Worm (Caenorhabditis elegans) whole organism, young adult: ENCODE data around the gene H20J04.6.

Experiments used
- B0261.1 ChIP-seq: sonication (generic microtip); optimal IDR thresholded peaks from 2 replicates; lab custom pipeline; 2016; ENCODE audit warnings: mild to moderate bottlenecking, missing genetic modification characterization, moderate library complexity, missing compliant biosample characterization
- B0336.3 ChIP-seq: fragments of 200-800 bp; sonication (Bioruptor generic); IDR thresholded peaks from 2 replicates; pipeline ENCODE4 v1.3.6; 2022; ENCODE audit warnings: missing genetic modification characterization, missing compliant biosample characterization
- F49E8.2 ChIP-seq: sonication (generic microtip); optimal IDR thresholded peaks from 3 replicates; lab custom pipeline; 2017; ENCODE audit warnings: missing genetic modification characterization, mild to moderate bottlenecking, missing compliant biosample characterization, antibody characterized with exemption, moderate library complexity; ENCODE audit not compliant: insufficient read depth
- F57A8.1 ChIP-seq: fragments of 200-800 bp; sonication (Bioruptor generic); optimal IDR thresholded peaks from 2 replicates; lab custom pipeline; 2018; ENCODE audit warnings: mild to moderate bottlenecking, missing genetic modification characterization, moderate library complexity, missing compliant biosample characterization
- F57C9.4 ChIP-seq: sonication (generic microtip); optimal IDR thresholded peaks from 2 replicates; lab custom pipeline; 2017; ENCODE audit warnings: mild to moderate bottlenecking, missing genetic modification characterization, missing compliant biosample characterization
- K12H6.12 ChIP-seq: fragments of 200-800 bp; sonication (Bioruptor generic); optimal IDR thresholded peaks from 2 replicates; lab custom pipeline; 2018; ENCODE audit warnings: mild to moderate bottlenecking, missing genetic modification characterization, missing compliant biosample characterization
- T26A5.8 ChIP-seq: sonication (generic microtip); optimal IDR thresholded peaks from 2 replicates; lab custom pipeline; 2016; ENCODE audit warnings: missing genetic modification characterization, missing compliant biosample characterization
- Y53F4B.3 ChIP-seq: fragments of 200-800 bp; sonication (Bioruptor generic); IDR thresholded peaks from 2 replicates; pipeline ENCODE4 v1.3.6; 2022; ENCODE audit warnings: missing genetic modification reagents, missing genetic modification characterization, missing compliant biosample characterization
- Y79H2A.3 ChIP-seq: fragments of 200-800 bp; sonication (Bioruptor generic); conservative IDR thresholded peaks from 2 replicates; pipeline ENCODE4 v1.3.6; 2022; ENCODE audit warnings: missing genetic modification reagents, missing genetic modification characterization, missing compliant biosample characterization
- ama-1 ChIP-seq, 3 experiments: fragments of 150-350 bp in 1 of 3; sonication (generic microtip) in 2 of 3; optimal IDR thresholded peaks; 2 replicates each; lab custom pipeline; 2014 to 2018; ENCODE audit warnings: missing biosample characterization in 2 of 3, missing genetic modification characterization in 2 of 3, missing genetic modification reagents in 2 of 3
- atf-7 ChIP-seq: sonication (generic microtip); optimal IDR thresholded peaks from 2 replicates; lab custom pipeline; 2017; ENCODE audit warnings: mild to moderate bottlenecking, missing genetic modification characterization, missing compliant biosample characterization
- athp-1 ChIP-seq: sonication (generic microtip); optimal IDR thresholded peaks from 2 replicates; lab custom pipeline; 2017; ENCODE audit warnings: mild to moderate bottlenecking, missing genetic modification characterization, missing compliant biosample characterization
- attf-6 ChIP-seq: fragments of 200-800 bp; sonication (Bioruptor generic); IDR thresholded peaks from 2 replicates; pipeline ENCODE4 v1.3.6; 2022; ENCODE audit warnings: missing genetic modification reagents, missing genetic modification characterization, missing compliant biosample characterization
- cebp-2 ChIP-seq: fragments of 200-800 bp; sonication (Bioruptor generic); IDR thresholded peaks from 2 replicates; pipeline ENCODE4 v1.3.6; 2022; ENCODE audit warnings: missing genetic modification characterization, missing compliant biosample characterization
- ceh-100 ChIP-seq: fragments of 200-800 bp; sonication (Bioruptor generic); IDR thresholded peaks from 2 replicates; pipeline ENCODE4 v1.3.6; 2022; ENCODE audit warnings: missing genetic modification reagents, missing genetic modification characterization, missing compliant biosample characterization
- ceh-27 ChIP-seq: fragments of 200-800 bp; sonication (Bioruptor generic); optimal IDR thresholded peaks from 2 replicates; lab custom pipeline; 2018; ENCODE audit warnings: mild to moderate bottlenecking, missing genetic modification characterization, moderate library complexity, missing compliant biosample characterization
- ceh-40 ChIP-seq: fragments of 200-800 bp; sonication (Bioruptor generic); IDR thresholded peaks from 2 replicates; pipeline ENCODE4 v1.3.6; 2022; ENCODE audit warnings: missing genetic modification characterization, missing compliant biosample characterization
- ceh-58 ChIP-seq: fragments of 200-800 bp; sonication (Bioruptor generic); IDR thresholded peaks from 2 replicates; pipeline ENCODE4 v1.3.6; 2022; ENCODE audit warnings: missing genetic modification characterization, missing compliant biosample characterization
- dpl-1 ChIP-seq: fragments of 150-350 bp; optimal IDR thresholded peaks from 2 replicates; lab custom pipeline; 2014; ENCODE audit warnings: missing biosample characterization, missing genetic modification reagents, missing genetic modification characterization
- efl-1 ChIP-seq: fragments of 150-350 bp; optimal IDR thresholded peaks from 2 replicates; lab custom pipeline; 2014; ENCODE audit warnings: missing biosample characterization, missing genetic modification reagents, missing genetic modification characterization
- egl-44 ChIP-seq: fragments of 200-800 bp; sonication (Bioruptor generic); IDR thresholded peaks from 2 replicates; pipeline ENCODE4 v1.3.6; 2022; ENCODE audit warnings: missing genetic modification reagents, missing genetic modification characterization, missing compliant biosample characterization
- ets-4 ChIP-seq: fragments of 200-800 bp; sonication (Bioruptor generic); optimal IDR thresholded peaks from 2 replicates; lab custom pipeline; 2018; ENCODE audit warnings: mild to moderate bottlenecking, missing genetic modification characterization, missing compliant biosample characterization
- gei-17 ChIP-seq: fragments of 200-800 bp; sonication (Bioruptor generic); optimal IDR thresholded peaks from 2 replicates; lab custom pipeline; 2018; ENCODE audit warnings: mild to moderate bottlenecking, missing genetic modification characterization, missing compliant biosample characterization
- him-1 ChIP-seq: sonication (generic microtip); optimal IDR thresholded peaks from 2 replicates; lab custom pipeline; 2016; ENCODE audit warnings: missing genotype, missing genetic modification reagents, missing genetic modification characterization, missing compliant biosample characterization
- hlh-12 ChIP-seq: sonication (generic microtip); optimal IDR thresholded peaks from 2 replicates; lab custom pipeline; 2016; ENCODE audit warnings: missing genetic modification characterization, missing compliant biosample characterization
- hsf-1 ChIP-seq: fragments of 200-800 bp; sonication (Bioruptor generic); IDR thresholded peaks from 2 replicates; pipeline ENCODE4 v1.3.6; 2022; ENCODE audit warnings: missing genetic modification reagents, missing genetic modification characterization, missing compliant biosample characterization
- let-607 ChIP-seq, 2 experiments: fragments of 200-800 bp in 1 of 2; sonication (Bioruptor generic) in 1 of 2; sonication (generic microtip) in 1 of 2; optimal IDR thresholded peaks; 2 replicates each; lab custom pipeline; 2016 to 2018; ENCODE audit warnings: mild to moderate bottlenecking in 2 of 2, missing compliant biosample characterization in 2 of 2, missing genetic modification characterization in 2 of 2, moderate library complexity in 2 of 2, missing genotype in 1 of 2
- lin-40 ChIP-seq: sonication (generic microtip); optimal IDR thresholded peaks from 2 replicates; lab custom pipeline; 2016; ENCODE audit warnings: missing genetic modification characterization, mild to moderate bottlenecking, missing compliant biosample characterization, missing genotype, missing genetic modification reagents
- lir-1 ChIP-seq: fragments of 200-800 bp; sonication (Bioruptor generic); conservative IDR thresholded peaks from 2 replicates; pipeline ENCODE4 v1.3.6; 2022; ENCODE audit warnings: missing genetic modification reagents, missing genetic modification characterization, missing compliant biosample characterization
- madf-10 ChIP-seq: sonication (generic microtip); optimal IDR thresholded peaks from 2 replicates; lab custom pipeline; 2016; ENCODE audit warnings: mild to moderate bottlenecking, missing genetic modification characterization, missing compliant biosample characterization
- madf-3 ChIP-seq: fragments of 200-800 bp; sonication (Bioruptor generic); IDR thresholded peaks from 2 replicates; pipeline ENCODE4 v1.3.6; 2022; ENCODE audit warnings: missing genetic modification reagents, missing genetic modification characterization, missing compliant biosample characterization
- madf-8 ChIP-seq: fragments of 200-800 bp; sonication (Bioruptor generic); conservative IDR thresholded peaks from 2 replicates; pipeline ENCODE4 v1.3.6; 2022; ENCODE audit warnings: missing genetic modification reagents, missing genetic modification characterization, missing compliant biosample characterization
- nfya-2 ChIP-seq: fragments of 200-800 bp; sonication (Bioruptor generic); IDR thresholded peaks from 2 replicates; pipeline ENCODE4 v1.3.6; 2022; ENCODE audit warnings: missing genetic modification reagents, missing genetic modification characterization, missing compliant biosample characterization
- nhr-27 ChIP-seq: fragments of 200-800 bp; sonication (Bioruptor generic); optimal IDR thresholded peaks from 2 replicates; lab custom pipeline; 2018; ENCODE audit warnings: mild to moderate bottlenecking, missing genetic modification characterization, moderate library complexity, missing compliant biosample characterization
- nhr-80 ChIP-seq: sonication (generic microtip); optimal IDR thresholded peaks from 2 replicates; lab custom pipeline; 2016; ENCODE audit warnings: missing genetic modification characterization, missing compliant biosample characterization
- rec-8 ChIP-seq, 2 experiments: sonication (generic microtip); optimal IDR thresholded peaks; 2 replicates each; lab custom pipeline; 2016; ENCODE audit warnings: mild to moderate bottlenecking in 2 of 2, missing genetic modification characterization in 2 of 2, missing genetic modification reagents in 2 of 2, missing genotype in 2 of 2, missing biosample characterization in 1 of 2, missing compliant biosample characterization in 1 of 2, moderate library complexity in 1 of 2
- sea-2 ChIP-seq: fragments of 200-800 bp; sonication (Bioruptor generic); IDR thresholded peaks from 2 replicates; pipeline ENCODE4 v1.3.6; 2022; ENCODE audit warnings: missing genetic modification characterization, missing compliant biosample characterization
- snpc-1.3 ChIP-seq: sonication (generic microtip); optimal IDR thresholded peaks from 2 replicates; lab custom pipeline; 2017; ENCODE audit warnings: missing genetic modification characterization, mild to moderate bottlenecking, missing compliant biosample characterization, antibody characterized with exemption, moderate library complexity, missing genotype, missing genetic modification reagents; ENCODE audit not compliant: insufficient read depth
- snpc-3.4 ChIP-seq: sonication (generic microtip); optimal IDR thresholded peaks from 2 replicates; lab custom pipeline; 2017; ENCODE audit warnings: missing genetic modification characterization, mild to moderate bottlenecking, missing compliant biosample characterization, antibody characterized with exemption, moderate library complexity, missing genotype, missing genetic modification reagents
- snpc-4 ChIP-seq, 5 experiments: fragments of 150-350 bp in 1 of 5; sonication (generic microtip) in 4 of 5; optimal IDR thresholded peaks; 2 replicates each; lab custom pipeline; 2014 to 2018; ENCODE audit warnings: missing genetic modification characterization in 5 of 5, missing biosample characterization in 3 of 5, antibody characterized with exemption in 2 of 5, mild to moderate bottlenecking in 2 of 5, missing compliant biosample characterization in 2 of 5, missing genotype in 2 of 5, moderate library complexity in 2 of 5, missing genetic modification reagents in 1 of 5
- somi-1 ChIP-seq: fragments of 200-800 bp; sonication (Bioruptor generic); optimal IDR thresholded peaks from 2 replicates; lab custom pipeline; 2018; ENCODE audit warnings: mild to moderate bottlenecking, missing genetic modification characterization, missing compliant biosample characterization
- sptf-2 ChIP-seq: fragments of 200-800 bp; sonication (Bioruptor generic); optimal IDR thresholded peaks from 2 replicates; lab custom pipeline; 2018; ENCODE audit warnings: mild to moderate bottlenecking, missing genetic modification characterization, missing compliant biosample characterization
- tbp1 ChIP-seq: fragments of 200-800 bp; sonication (Bioruptor generic); optimal IDR thresholded peaks from 2 replicates; lab custom pipeline; 2018; ENCODE audit warnings: mild to moderate bottlenecking, missing genetic modification characterization, missing compliant biosample characterization
- unc-130 ChIP-seq: sonication (generic microtip); optimal IDR thresholded peaks from 2 replicates; lab custom pipeline; 2016; ENCODE audit warnings: missing genetic modification reagents, missing genetic modification characterization, missing compliant biosample characterization
- ztf-18 ChIP-seq: sonication (generic microtip); optimal IDR thresholded peaks from 2 replicates; lab custom pipeline; 2016; ENCODE audit warnings: missing genotype, mild to moderate bottlenecking, missing genetic modification characterization, missing compliant biosample characterization
- ztf-22 ChIP-seq: fragments of 200-800 bp; sonication (Bioruptor generic); optimal IDR thresholded peaks from 2 replicates; lab custom pipeline; 2018; ENCODE audit warnings: mild to moderate bottlenecking, missing genetic modification characterization, moderate library complexity, missing compliant biosample characterization
- ztf-25 ChIP-seq: fragments of 200-800 bp; sonication (Bioruptor generic); IDR thresholded peaks from 2 replicates; pipeline ENCODE4 v1.3.6; 2022; ENCODE audit warnings: missing genetic modification reagents, missing genetic modification characterization, missing compliant biosample characterization
- ztf-28 ChIP-seq: fragments of 200-800 bp; sonication (Bioruptor generic); IDR thresholded peaks from 2 replicates; pipeline ENCODE4 v1.3.6; 2022; ENCODE audit warnings: missing genetic modification reagents, missing genetic modification characterization, missing compliant biosample characterization

The H20J04.6 gene

ce11 chrII:4372406-4372805 lies 49.4 kb downstream of the H20J04.6 start, which contains the start of gene paic-1:
TSS of gene paic-1 (minus strand) at chrII:4372525.
- TF ChIP-seq ceh-58 (GFP tag; lab: Robert Waterston, UW), result no peak
- no peak for TF ChIP-seq Y53F4B.3 (GFP tag; lab: Robert Waterston, UW)
- TF ChIP-seq nfya-2, result no peak
- no peak for TF ChIP-seq snpc-3.4 (tag; lab: Kevin White, UChicago)
- 0 out of 2 replicates have a peak, but pooled peaks have one; percentile 19 for TF ChIP-seq Y79H2A.3 (GFP tag; lab: Robert Waterston, UW)
- no peak for TF ChIP-seq snpc-1.3 (tag; lab: Kevin White, UChicago)
- TF ChIP-seq snpc-4 (GFP tag; optimal IDR thresholded peaks at IDR 0.05; lab: Kevin White, UChicago), result no peak
- no peak for TF ChIP-seq snpc-4 (tag; optimal IDR thresholded peaks at IDR 0.05; lab: Kevin White, UChicago)
- TF ChIP-seq gei-17, result no peak
- TF ChIP-seq dpl-1 (GFP tag; lab: Kevin White, UChicago), result no peak
- TF ChIP-seq ztf-28, result no peak
- TF ChIP-seq madf-10 (tag; lab: Kevin White, UChicago), result no peak
- no peak for TF ChIP-seq cebp-2 (GFP tag; lab: Robert Waterston, UW)
- no peak for TF ChIP-seq ztf-22
- no peak for TF ChIP-seq madf-8
- peak; percentile 27 for TF ChIP-seq lin-40 (tag; lab: Kevin White, UChicago)
- TF ChIP-seq athp-1, result no peak
- TF ChIP-seq ztf-25 (GFP tag; lab: Robert Waterston, UW), result no peak
- TF ChIP-seq nhr-80 (tag; lab: Kevin White, UChicago), result peak; percentile 58
- no peak for TF ChIP-seq attf-6 (GFP tag; lab: Robert Waterston, UW)
- 0 out of 2 replicates have a peak, but pooled peaks have one; percentile 11 for TF ChIP-seq madf-3
- no peak for TF ChIP-seq ztf-18
- no peak for TF ChIP-seq hlh-12 (tag; lab: Kevin White, UChicago)
- no peak for TF ChIP-seq him-1 (tag; lab: Kevin White, UChicago)
- no peak for TF ChIP-seq egl-44
- TF ChIP-seq tbp1 (GFP tag; lab: Kevin White, UChicago), result no peak
- TF ChIP-seq sptf-2 (GFP tag; lab: Kevin White, UChicago), result no peak
- no peak for TF ChIP-seq sea-2 (GFP tag; lab: Robert Waterston, UW)
- no peak for TF ChIP-seq ama-1 (optimal IDR thresholded peaks at IDR 0.05; lab: Kevin White, UChicago)
- no peak for TF ChIP-seq ama-1 (GFP tag; optimal IDR thresholded peaks at IDR 0.05; lab: Kevin White, UChicago)
- no peak for TF ChIP-seq nhr-27 (tag; lab: Kevin White, UChicago)
- peak; percentile 53; the same call in 1 of the 2 replicates for TF ChIP-seq B0336.3 (GFP tag; lab: Robert Waterston, UW)
- no peak for TF ChIP-seq F57C9.4 (tag; lab: Kevin White, UChicago)
- TF ChIP-seq atf-7 (tag; lab: Kevin White, UChicago), result no peak
- no peak for TF ChIP-seq efl-1 (GFP tag; lab: Kevin White, UChicago)
- no peak for TF ChIP-seq unc-130 (GFP tag; lab: Kevin White, UChicago)
- TF ChIP-seq F49E8.2 (tag; lab: Kevin White, UChicago), result no peak
- TF ChIP-seq lir-1 (GFP tag; lab: Robert Waterston, UW), result no peak
- no peak for TF ChIP-seq F57A8.1 (GFP tag; lab: Kevin White, UChicago)
- TF ChIP-seq hsf-1 (GFP tag; lab: Robert Waterston, UW), result no peak
- no peak for TF ChIP-seq let-607 (tag; optimal IDR thresholded peaks at IDR 0.05; lab: Kevin White, UChicago)
- no peak for TF ChIP-seq K12H6.12 (tag; lab: Kevin White, UChicago)
- TF ChIP-seq somi-1 (GFP tag; lab: Kevin White, UChicago), result no peak
- no peak for TF ChIP-seq ceh-40 (GFP tag; lab: Robert Waterston, UW)
- no peak for TF ChIP-seq ets-4 (GFP tag; lab: Kevin White, UChicago)
- no peak for TF ChIP-seq ceh-100 (GFP tag; lab: Robert Waterston, UW)
- no peak for TF ChIP-seq B0261.1 (tag; lab: Kevin White, UChicago)
- no peak for TF ChIP-seq ceh-27 (GFP tag; lab: Kevin White, UChicago)
- no peak for TF ChIP-seq rec-8 (tag; optimal IDR thresholded peaks at IDR 0.05; lab: Kevin White, UChicago)
- TF ChIP-seq T26A5.8, result no peak
